Fruit fly (Drosophila melanogaster) Kc167 (cell line): ENCODE measurements around the gene dls.

Experiments
- Sin3A ChIP-seq: fragments of >200 bp; optimal IDR thresholded peaks from 2 replicates; lab custom pipeline; 2018; ENCODE audit warnings: missing external identifiers
- psq ChIP-seq: fragments of >200 bp; optimal IDR thresholded peaks from 2 replicates; lab custom pipeline; 2017; ENCODE audit warnings: missing external identifiers
- ttk ChIP-seq: sonication (Bioruptor generic); optimal IDR thresholded peaks from 2 replicates; lab custom pipeline; 2017; ENCODE audit warnings: missing external identifiers

DNA sequence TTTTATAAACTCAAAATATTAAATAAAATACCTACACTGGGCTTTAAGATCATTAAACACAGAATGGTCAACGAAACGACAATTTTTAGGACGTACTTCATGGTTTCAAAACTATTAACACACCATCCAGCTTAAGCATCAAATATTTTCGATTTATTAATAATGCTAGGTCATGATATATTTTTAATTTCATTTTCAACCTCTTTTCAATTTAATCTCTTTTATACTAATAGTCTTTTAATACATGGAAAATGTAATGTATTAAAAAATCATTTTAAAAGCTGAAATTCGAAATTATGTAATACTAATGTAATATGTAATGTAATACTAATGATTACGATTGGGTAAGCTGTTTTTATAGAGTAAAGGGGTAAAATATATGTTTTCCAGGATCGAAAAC, 31.1 kb upstream of the dls start, which contains the start of gene CG33796:
- TF ChIP-seq Sin3A (lab: Kevin White, UChicago) (no peak), psq (no peak), ttk (lab: Kevin White, UChicago) (no peak)
